Fruit fly (Drosophila melanogaster): ENCODE results near the gene CG7251.

CG7251 gene

dm6 chr2L:5588314-5588713 is at the start of gene CG7251:
Gene CG7251, minus strand, starts transcription at chr2L:5588414.
- TF ChIP-seq EcR (GFP tag; optimal IDR thresholded peaks at IDR 0.05) = no peak
- no peak for TF ChIP-seq pan (optimal IDR thresholded peaks at IDR 0.05)
- TF ChIP-seq usp (GFP tag; optimal IDR thresholded peaks at IDR 0.05) = no peak
- TF ChIP-seq CG8478 (optimal IDR thresholded peaks at IDR 0.05) = no peak
- no peak for TF ChIP-seq Dll (optimal IDR thresholded peaks at IDR 0.05)
- TF ChIP-seq psq (optimal IDR thresholded peaks at IDR 0.05) = no peak

DNA sequence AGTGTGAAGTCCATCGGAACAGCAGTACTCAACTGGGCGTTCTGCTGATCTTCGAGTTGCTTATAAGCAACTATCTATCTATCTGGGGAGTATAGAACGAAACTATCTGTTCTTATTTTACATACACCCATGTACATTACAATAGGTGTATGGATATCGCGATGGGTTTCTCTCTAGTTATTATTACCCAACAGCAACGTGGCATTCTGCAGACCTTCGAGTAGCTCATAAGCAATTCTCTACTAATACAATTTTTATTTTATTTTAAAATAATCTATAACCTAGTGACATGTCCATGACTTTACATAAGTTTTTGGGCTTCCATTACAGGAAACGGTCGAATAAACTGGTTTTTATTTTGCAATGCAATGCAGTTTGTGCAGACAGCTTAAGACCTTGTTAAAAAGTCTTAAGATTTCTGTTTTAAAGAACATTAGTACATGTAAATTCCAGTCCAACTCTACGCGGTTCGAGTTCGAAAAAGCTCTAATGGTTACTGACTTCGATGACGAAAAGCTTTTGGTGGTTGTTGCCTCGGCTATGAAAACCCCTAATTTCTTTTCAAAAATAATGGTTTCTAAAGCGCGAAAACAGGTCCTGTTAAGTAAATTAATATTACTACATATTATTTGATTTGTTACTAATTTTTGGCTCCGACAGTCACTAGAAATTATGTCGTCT is 35.7 kb upstream of the CG7251 start, which contains the start of gene Cyp6a16:
Cyp6a16 (minus strand) TSS at position 36 of the 681 bp plus-strand sequence.
- TF ChIP-seq psq (optimal IDR thresholded peaks at IDR 0.05) (no peak), CG8478 (optimal IDR thresholded peaks at IDR 0.05) (no peak), pan (optimal IDR thresholded peaks at IDR 0.05) (no peak), Dll (optimal IDR thresholded peaks at IDR 0.05) (no peak), EcR (GFP tag; optimal IDR thresholded peaks at IDR 0.05) (no peak), usp (GFP tag; optimal IDR thresholded peaks at IDR 0.05) (no peak)

- TF ChIP-seq EcR (GFP tag; optimal IDR thresholded peaks at IDR 0.05) = no peak
- no peak for TF ChIP-seq usp (GFP tag; optimal IDR thresholded peaks at IDR 0.05)
- TF ChIP-seq Dll (optimal IDR thresholded peaks at IDR 0.05) = no peak
- TF ChIP-seq CG8478 (optimal IDR thresholded peaks at IDR 0.05) = no peak
- TF ChIP-seq psq (optimal IDR thresholded peaks at IDR 0.05) = no peak
- no peak for TF ChIP-seq pan (optimal IDR thresholded peaks at IDR 0.05)
Measured at dm6 chr2L:5617896-5618505, 29.8 kb upstream of the CG7251 start, which contains the start of gene DIP-eta. Gene DIP-eta, minus strand, starts transcription at chr2L:5617946.

dm6 chr2L:5617224-5617623 is 29.0 kb upstream of the CG7251 start:
- no peak for TF ChIP-seq EcR (GFP tag; optimal IDR thresholded peaks at IDR 0.05)
- no peak for TF ChIP-seq psq (optimal IDR thresholded peaks at IDR 0.05)
- no peak for TF ChIP-seq Dll (optimal IDR thresholded peaks at IDR 0.05)
- no peak for TF ChIP-seq usp (GFP tag; optimal IDR thresholded peaks at IDR 0.05)
- TF ChIP-seq pan (optimal IDR thresholded peaks at IDR 0.05) = no peak
- no peak for TF ChIP-seq CG8478 (optimal IDR thresholded peaks at IDR 0.05)

- TF ChIP-seq CG8478 (optimal IDR thresholded peaks at IDR 0.05) (no peak), psq (optimal IDR thresholded peaks at IDR 0.05) (no peak), Dll (optimal IDR thresholded peaks at IDR 0.05) (no peak), usp (GFP tag; optimal IDR thresholded peaks at IDR 0.05) (no peak), EcR (GFP tag; optimal IDR thresholded peaks at IDR 0.05) (no peak), pan (optimal IDR thresholded peaks at IDR 0.05) (no peak)
Measured at dm6 chr2L:5610629-5611028, 22.4 kb upstream of the CG7251 start.

DNA sequence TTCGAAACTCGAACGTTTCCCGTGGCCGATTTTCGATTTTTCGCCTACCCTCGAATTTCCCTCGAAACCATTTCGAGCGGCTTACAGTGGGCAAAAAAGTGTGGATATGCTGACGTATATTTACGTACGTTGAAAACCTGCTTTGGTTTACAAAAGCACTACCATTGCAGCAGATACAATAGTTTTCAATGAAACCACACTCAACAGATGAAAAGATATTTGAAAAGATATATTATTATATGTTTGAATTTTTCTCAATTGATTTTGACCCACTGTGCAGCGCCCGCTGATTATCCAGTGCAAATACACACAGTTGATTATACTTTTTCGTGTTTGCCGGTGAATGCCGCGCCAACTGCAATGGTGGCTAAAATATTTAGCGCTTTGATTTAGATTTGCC is 21.9 kb upstream of the CG7251 start:
- no peak for TF ChIP-seq CG8478 (optimal IDR thresholded peaks at IDR 0.05)
- TF ChIP-seq Dll (optimal IDR thresholded peaks at IDR 0.05) = no peak
- TF ChIP-seq usp (GFP tag; optimal IDR thresholded peaks at IDR 0.05) = no peak
- no peak for TF ChIP-seq psq (optimal IDR thresholded peaks at IDR 0.05)
- TF ChIP-seq pan (optimal IDR thresholded peaks at IDR 0.05) = no peak
- no peak for TF ChIP-seq EcR (GFP tag; optimal IDR thresholded peaks at IDR 0.05)

- no peak for TF ChIP-seq psq (optimal IDR thresholded peaks at IDR 0.05)
- no peak for TF ChIP-seq pan (optimal IDR thresholded peaks at IDR 0.05)
- no peak for TF ChIP-seq EcR (GFP tag; optimal IDR thresholded peaks at IDR 0.05)
Measured at dm6 chr2L:5596533-5596932, 8.3 kb upstream of the CG7251 start, which contains the start of gene CG18266. Gene CG18266, plus strand, starts transcription at chr2L:5596833.

dm6 chr2L:5593839-5594238 is 5.6 kb upstream of the CG7251 start:
- TF ChIP-seq Dll (optimal IDR thresholded peaks at IDR 0.05) (no peak), EcR (GFP tag; optimal IDR thresholded peaks at IDR 0.05) (no peak), usp (GFP tag; optimal IDR thresholded peaks at IDR 0.05) (no peak)

dm6 chr2L:5581016-5581415 is 7.2 kb downstream of the CG7251 start, which contains the start of gene CG14011:
Gene CG14011, minus strand, starts transcription at chr2L:5581116.
- TF ChIP-seq EcR (GFP tag; optimal IDR thresholded peaks at IDR 0.05) = no peak
- no peak for TF ChIP-seq psq (optimal IDR thresholded peaks at IDR 0.05)
- TF ChIP-seq CG8478 (optimal IDR thresholded peaks at IDR 0.05) = no peak
- no peak for TF ChIP-seq usp (GFP tag; optimal IDR thresholded peaks at IDR 0.05)
- no peak for TF ChIP-seq Dll (optimal IDR thresholded peaks at IDR 0.05)
- no peak for TF ChIP-seq pan (optimal IDR thresholded peaks at IDR 0.05)

dm6 chr2L:5569503-5569902 is 18.7 kb downstream of the CG7251 start:
- TF ChIP-seq psq (optimal IDR thresholded peaks at IDR 0.05) (no peak), CG8478 (optimal IDR thresholded peaks at IDR 0.05) (no peak), EcR (GFP tag; optimal IDR thresholded peaks at IDR 0.05) (no peak), Dll (optimal IDR thresholded peaks at IDR 0.05) (no peak), pan (optimal IDR thresholded peaks at IDR 0.05) (no peak)

DNA sequence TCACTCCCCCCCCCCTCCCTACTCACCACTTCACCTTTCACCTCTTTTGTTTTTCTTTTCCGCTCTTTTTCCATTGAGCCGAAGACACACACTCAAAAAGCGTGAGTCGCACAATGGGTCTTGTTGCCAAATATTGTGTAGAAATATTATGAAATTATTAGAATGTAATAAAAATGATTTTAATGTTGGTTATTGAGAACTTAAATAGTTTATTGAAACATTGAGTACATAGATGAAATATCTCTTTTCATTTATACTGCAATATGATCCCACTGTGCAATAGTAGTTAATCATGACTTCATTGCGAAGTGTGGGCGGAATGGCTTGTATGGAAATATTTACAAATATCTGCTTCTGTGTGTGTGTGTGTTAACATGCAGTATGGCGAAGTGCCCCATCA is 21.1 kb downstream of the CG7251 start:
- TF ChIP-seq psq (optimal IDR thresholded peaks at IDR 0.05) (no peak), EcR (GFP tag; optimal IDR thresholded peaks at IDR 0.05) (no peak), Dll (optimal IDR thresholded peaks at IDR 0.05) (no peak)

- TF ChIP-seq CG8478 (optimal IDR thresholded peaks at IDR 0.05) = no peak
- TF ChIP-seq pan (optimal IDR thresholded peaks at IDR 0.05) = no peak
- no peak for TF ChIP-seq EcR (GFP tag; optimal IDR thresholded peaks at IDR 0.05)
- TF ChIP-seq Dll (optimal IDR thresholded peaks at IDR 0.05) = no peak
- TF ChIP-seq psq (optimal IDR thresholded peaks at IDR 0.05) = no peak
- TF ChIP-seq usp (GFP tag; optimal IDR thresholded peaks at IDR 0.05) = no peak
Measured at dm6 chr2L:5558809-5559392, 29.3 kb downstream of the CG7251 start, which contains the start of gene GluRIIB. Gene GluRIIB, plus strand, starts transcription at chr2L:5559342.

All from whole organism.